Worm (Caenorhabditis elegans) whole organism, L4 larva: Measurements from ENCODE around the gene F20A1.6.

Source experiments
- Y75B8A.6 ChIP-seq: fragments of 200-800 bp; sonication (Bioruptor generic); IDR thresholded peaks from 2 replicates; pipeline ENCODE4 v1.3.6; 2022; ENCODE audit warnings: missing genetic modification reagents, missing genetic modification characterization, missing compliant biosample characterization
- ZK337.2 ChIP-seq: fragments of 200-800 bp; sonication (Bioruptor generic); IDR thresholded peaks from 2 replicates; pipeline ENCODE4 v1.3.6; 2022; ENCODE audit warnings: missing genetic modification reagents, missing genetic modification characterization, missing compliant biosample characterization
- aly-2 ChIP-seq: sonication (generic microtip); optimal IDR thresholded peaks from 2 replicates; lab custom pipeline; 2018; ENCODE audit warnings: missing biosample characterization, missing genetic modification characterization
- ama-1 ChIP-seq: fragments of 150-350 bp; optimal IDR thresholded peaks from 2 replicates; lab custom pipeline; 2014; ENCODE audit warnings: inconsistent platforms, mixed read lengths
- ceh-20 ChIP-seq: fragments of 200-800 bp; sonication (Bioruptor generic); IDR thresholded peaks from 2 replicates; pipeline ENCODE4 v1.3.6; 2022; ENCODE audit warnings: missing genetic modification reagents, missing genetic modification characterization, missing compliant biosample characterization
- ceh-32 ChIP-seq: sonication (generic microtip); optimal IDR thresholded peaks from 2 replicates; lab custom pipeline; 2016; ENCODE audit warnings: mild to moderate bottlenecking, missing genetic modification characterization, missing compliant biosample characterization; ENCODE audit not compliant: poor library complexity
- ces-1 ChIP-seq: fragments of 150-350 bp; sonication (generic microtip); optimal IDR thresholded peaks from 4 replicates; lab custom pipeline; 2014; ENCODE audit warnings: missing biosample characterization, missing genetic modification reagents, missing genetic modification characterization
- cey-2 ChIP-seq: sonication (generic microtip); optimal IDR thresholded peaks from 3 replicates; lab custom pipeline; 2017; ENCODE audit warnings: missing genetic modification characterization, mild to moderate bottlenecking, missing compliant biosample characterization, antibody characterized with exemption, borderline replicate concordance; ENCODE audit not compliant: insufficient read depth
- daf-12 ChIP-seq: fragments of 150-350 bp; optimal IDR thresholded peaks from 2 replicates; lab custom pipeline; 2014; ENCODE audit warnings: missing biosample characterization, missing genetic modification reagents, missing genetic modification characterization
- daf-16 ChIP-seq, 3 experiments: sonication (generic microtip); optimal IDR thresholded peaks; 2 replicates each; lab custom pipeline; 2016 to 2017; ENCODE audit warnings: missing genetic modification characterization in 3 of 3, missing genetic modification reagents in 3 of 3, mild to moderate bottlenecking in 2 of 3, missing compliant biosample characterization in 2 of 3, missing biosample characterization in 1 of 3, moderate library complexity in 1 of 3
- daf-19 ChIP-seq: fragments of 200-800 bp; sonication (Bioruptor generic); conservative IDR thresholded peaks from 2 replicates; pipeline ENCODE4 v1.3.6; 2022; ENCODE audit warnings: missing genetic modification characterization, missing compliant biosample characterization
- dmd-8 ChIP-seq: fragments of 200-800 bp; sonication (Bioruptor generic); IDR thresholded peaks from 2 replicates; pipeline ENCODE4 v1.3.6; 2022; ENCODE audit warnings: missing genetic modification characterization, missing compliant biosample characterization
- dmd-9 ChIP-seq: fragments of 200-800 bp; sonication (Bioruptor generic); IDR thresholded peaks from 2 replicates; pipeline ENCODE4 v1.3.6; 2022; ENCODE audit warnings: missing genetic modification reagents, missing genetic modification characterization, missing compliant biosample characterization
- fkh-10 ChIP-seq: fragments of 150-350 bp; optimal IDR thresholded peaks from 2 replicates; lab custom pipeline; 2014; ENCODE audit warnings: missing biosample characterization, missing genetic modification reagents, missing genetic modification characterization
- hlh-30 ChIP-seq: sonication (generic microtip); optimal IDR thresholded peaks from 2 replicates; lab custom pipeline; 2017; ENCODE audit warnings: antibody characterized with exemption, mild to moderate bottlenecking, missing genetic modification characterization, missing compliant biosample characterization; ENCODE audit not compliant: insufficient read depth
- lin-1 ChIP-seq: fragments of 200-800 bp; sonication (Bioruptor generic); IDR thresholded peaks from 2 replicates; pipeline ENCODE4 v1.3.6; 2022; ENCODE audit warnings: missing genetic modification reagents, missing genetic modification characterization, missing compliant biosample characterization
- madf-5 ChIP-seq, 2 experiments: fragments of 200-800 bp; sonication (Bioruptor generic); IDR thresholded peaks; 2 replicates each; pipeline ENCODE4 v1.3.6; 2022; ENCODE audit warnings: missing compliant biosample characterization in 2 of 2, missing genetic modification characterization in 2 of 2
- madf-9 ChIP-seq: fragments of 200-800 bp; sonication (Bioruptor generic); conservative IDR thresholded peaks from 2 replicates; pipeline ENCODE4 v1.3.6; 2022; ENCODE audit warnings: missing genetic modification reagents, missing genetic modification characterization, missing compliant biosample characterization
- mdt-29 ChIP-seq: fragments of 200-800 bp; sonication (Bioruptor generic); IDR thresholded peaks from 2 replicates; pipeline ENCODE4 v1.3.6; 2022; ENCODE audit warnings: missing genetic modification reagents, missing genetic modification characterization, missing compliant biosample characterization
- mep-1 ChIP-seq: fragments of 150-350 bp; sonication (generic microtip); optimal IDR thresholded peaks from 3 replicates; lab custom pipeline; 2014; ENCODE audit warnings: missing biosample characterization, missing genetic modification characterization
- nhr-237 ChIP-seq: sonication (generic microtip); optimal IDR thresholded peaks from 2 replicates; lab custom pipeline; 2017; ENCODE audit warnings: missing biosample characterization, missing genetic modification characterization
- nhr-25 ChIP-seq: sonication (generic microtip); optimal IDR thresholded peaks from 2 replicates; lab custom pipeline; 2017; ENCODE audit warnings: missing genetic modification characterization, mild to moderate bottlenecking, missing compliant biosample characterization, antibody characterized with exemption, moderate library complexity, borderline replicate concordance; ENCODE audit not compliant: insufficient read depth
- nhr-42 ChIP-seq: fragments of 200-800 bp; sonication (Bioruptor generic); IDR thresholded peaks from 2 replicates; pipeline ENCODE4 v1.3.6; 2022; ENCODE audit warnings: missing genetic modification characterization, missing compliant biosample characterization
- nhr-6 ChIP-seq: fragments of 150-350 bp; optimal IDR thresholded peaks from 2 replicates; lab custom pipeline; 2014; ENCODE audit warnings: missing biosample characterization, missing genetic modification characterization
- nhr-76 ChIP-seq: fragments of 150-350 bp; optimal IDR thresholded peaks from 2 replicates; lab custom pipeline; 2014; ENCODE audit warnings: missing biosample characterization, missing genetic modification characterization
- php-3 ChIP-seq: fragments of 200-800 bp; sonication (Bioruptor generic); IDR thresholded peaks from 2 replicates; pipeline ENCODE4 v1.3.6; 2022; ENCODE audit warnings: missing genetic modification reagents, missing genetic modification characterization, missing compliant biosample characterization
- saeg-2 ChIP-seq: fragments of 200-800 bp; sonication (Bioruptor generic); IDR thresholded peaks from 2 replicates; pipeline ENCODE4 v1.3.6; 2022; ENCODE audit warnings: missing genetic modification reagents, missing genetic modification characterization, missing compliant biosample characterization
- skn-1 ChIP-seq: fragments of 150-350 bp; optimal IDR thresholded peaks from 2 replicates; lab custom pipeline; 2014; ENCODE audit warnings: missing biosample characterization, missing genetic modification characterization
- snpc-1.2 ChIP-seq: fragments of 200-800 bp; sonication (Bioruptor generic); IDR thresholded peaks from 2 replicates; pipeline ENCODE4 v1.3.6; 2022; ENCODE audit warnings: missing genetic modification reagents, missing genetic modification characterization, missing compliant biosample characterization
- tra-1 ChIP-seq: fragments of 200-800 bp; sonication (Bioruptor generic); IDR thresholded peaks from 2 replicates; pipeline ENCODE4 v1.3.6; 2022; ENCODE audit warnings: missing genetic modification reagents, missing genetic modification characterization, missing compliant biosample characterization
- unc-130 ChIP-seq: sonication (generic microtip); optimal IDR thresholded peaks from 2 replicates; lab custom pipeline; 2016; ENCODE audit warnings: missing genetic modification reagents, missing genetic modification characterization, missing compliant biosample characterization
- unc-62 ChIP-seq, 3 experiments: fragments of 150-350 bp in 1 of 3; sonication (generic microtip); optimal IDR thresholded peaks in 2 of 3; peaks in 1 of 3; 1 replicate in 1 of 3; 2 replicates in 2 of 3; lab custom pipeline; 2014 to 2017; ENCODE audit warnings: missing biosample characterization in 3 of 3, missing genetic modification characterization in 3 of 3, missing genetic modification reagents in 3 of 3, missing genotype in 1 of 3
- zfp-3 ChIP-seq: fragments of 200-800 bp; sonication (Bioruptor generic); conservative IDR thresholded peaks from 2 replicates; pipeline ENCODE4 v1.3.6; 2022; ENCODE audit warnings: missing genetic modification reagents, missing genetic modification characterization, missing compliant biosample characterization
- zip-2 ChIP-seq: fragments of 150-350 bp; optimal IDR thresholded peaks from 2 replicates; lab custom pipeline; 2014; ENCODE audit warnings: missing biosample characterization, missing genetic modification characterization
- ztf-7 ChIP-seq: fragments of 150-350 bp; optimal IDR thresholded peaks from 2 replicates; lab custom pipeline; 2014; ENCODE audit warnings: missing biosample characterization, missing genetic modification characterization

The F20A1.6 gene

ce11 chrV:6993999-6994398 lies 33.0 kb downstream of the F20A1.6 start (continued):
- no peak for TF ChIP-seq nhr-42
- TF ChIP-seq daf-12 (tag; lab: Kevin White, UChicago): no peak
- no peak for TF ChIP-seq fkh-10 (GFP tag; lab: Kevin White, UChicago)
- no peak for TF ChIP-seq madf-5 (GFP tag; IDR thresholded peaks at IDR 0.05; lab: Robert Waterston, UW)
- no peak for TF ChIP-seq zip-2 (tag; lab: Kevin White, UChicago)
- no peak for TF ChIP-seq unc-130 (GFP tag; lab: Kevin White, UChicago)
- TF ChIP-seq dmd-8 (GFP tag; lab: Robert Waterston, UW): no peak
- no peak for TF ChIP-seq dmd-9 (GFP tag; lab: Robert Waterston, UW)
- no peak for TF ChIP-seq zfp-3 (GFP tag; lab: Robert Waterston, UW)
- TF ChIP-seq ztf-7 (tag; lab: Kevin White, UChicago): peak; percentile 3
- no peak for TF ChIP-seq daf-16 (GFP tag; optimal IDR thresholded peaks at IDR 0.05; lab: Kevin White, UChicago)
- TF ChIP-seq daf-16 (tag; optimal IDR thresholded peaks at IDR 0.05; lab: Kevin White, UChicago): peak; percentile 27
- TF ChIP-seq ces-1: no peak
- no peak for TF ChIP-seq saeg-2 (GFP tag; lab: Robert Waterston, UW)
- no peak for TF ChIP-seq madf-9 (GFP tag; lab: Robert Waterston, UW)
- TF ChIP-seq aly-2 (tag; lab: Kevin White, UChicago): no peak
- TF ChIP-seq nhr-237: no peak
- TF ChIP-seq ceh-20 (GFP tag; lab: Robert Waterston, UW): no peak
- TF ChIP-seq hlh-30 (tag; lab: Kevin White, UChicago): peak; percentile 88
- TF ChIP-seq, all 104 proteins: peak for 21

- TF ChIP-seq daf-19 (GFP tag; lab: Robert Waterston, UW) (no peak), Y75B8A.6 (GFP tag; lab: Robert Waterston, UW) (no peak), ceh-32 (tag; lab: Kevin White, UChicago) (no peak), tra-1 (GFP tag; lab: Robert Waterston, UW) (no peak), nhr-25 (tag; lab: Kevin White, UChicago) (no peak), lin-1 (GFP tag; lab: Robert Waterston, UW) (no peak), php-3 (no peak), skn-1 (no peak), hlh-30 (tag; lab: Kevin White, UChicago) (no peak), ztf-7 (tag; lab: Kevin White, UChicago) (no peak), nhr-76 (no peak), mep-1 (tag; lab: Kevin White, UChicago) (no peak), snpc-1.2 (GFP tag; lab: Robert Waterston, UW) (no peak), nhr-6 (tag; lab: Kevin White, UChicago) (no peak), ceh-20 (GFP tag; lab: Robert Waterston, UW) (no peak)
These were observed 35.2 kb downstream of the F20A1.6 start, which contains the start of gene nhr-162 for ce11 chrV:6991771-6992170. Gene nhr-162 (minus strand): TSS chrV:6991871.

ce11 chrV:6989626-6990138 lies 37.3 kb downstream of the F20A1.6 start, which contains the start of gene nhr-140:
Gene nhr-140 (minus strand): TSS chrV:6989676.
- no peak for TF ChIP-seq cey-2
- no peak for TF ChIP-seq skn-1
- no peak for TF ChIP-seq ama-1 (lab: Kevin White, UChicago)
- TF ChIP-seq ZK337.2 (GFP tag; lab: Robert Waterston, UW): no peak
- TF ChIP-seq madf-9 (GFP tag; lab: Robert Waterston, UW): no peak
- no peak for TF ChIP-seq mdt-29 (GFP tag; lab: Robert Waterston, UW)
- peak in 1 of 2 experiments; percentile 83 for TF ChIP-seq unc-62 (GFP tag; optimal IDR thresholded peaks at IDR 0.05 in 1 of 2; lab: Kevin White, UChicago)
- TF ChIP-seq unc-62 (tag; optimal IDR thresholded peaks at IDR 0.05; lab: Kevin White, UChicago): no peak
